Worm (Caenorhabditis elegans): ENCODE data around the gene T28C6.5.

- TF ChIP-seq pha-4 (tag; optimal IDR thresholded peaks at IDR 0.05) (no peak), hlh-30 (tag; optimal IDR thresholded peaks at IDR 0.05; ENCODE audit: insufficient read depth) (no peak), nfya-1 (tag; optimal IDR thresholded peaks at IDR 0.05) (no peak), ceh-2 (tag; optimal IDR thresholded peaks at IDR 0.05) (no peak), fkh-10 (GFP tag; optimal IDR thresholded peaks at IDR 0.05) (no peak), hlh-15 (tag; optimal IDR thresholded peaks at IDR 0.05) (no peak), zip-5 (tag; optimal IDR thresholded peaks at IDR 0.05) (no peak), npax-4 (tag; optimal IDR thresholded peaks at IDR 0.05) (no peak), ceh-30 (tag; optimal IDR thresholded peaks at IDR 0.05) (no peak)
Measured at ce11 chrIV:8816617-8817016, 4.6 kb upstream of the T28C6.5 start.

Measured in whole organism, late embryonic.